Fruit fly (Drosophila melanogaster) whole organism, embryonic: ENCODE results near the gene CG33325.
A peak's percentile ranks its signal among the peaks of the same experiment; 100 is the strongest.

Source experiments
- ATbp ChIP-seq: fragments of 200-800 bp; sonication (Bioruptor generic); optimal IDR thresholded peaks from 2 replicates; lab custom pipeline; 2017; ENCODE audit warnings: missing biosample characterization, mild to moderate bottlenecking, missing genetic modification characterization, missing genetic modification reagents
- Aef1 ChIP-seq: fragments of 200-800 bp; sonication (Bioruptor generic); IDR thresholded peaks from 3 replicates; pipeline ENCODE4 v1.3.6; 2022; ENCODE audit warnings: missing biosample characterization, missing genetic modification characterization
- B-H2 ChIP-seq: fragments of 200-800 bp; sonication (Bioruptor generic); optimal IDR thresholded peaks from 2 replicates; lab custom pipeline; 2018; ENCODE audit warnings: missing biosample characterization, mild to moderate bottlenecking, missing genetic modification characterization
- CG1024 ChIP-seq: fragments of 200-800 bp; sonication (Bioruptor generic); IDR thresholded peaks from 2 replicates; pipeline ENCODE4 v1.3.6; 2022; ENCODE audit warnings: missing biosample characterization, missing genetic modification characterization
- CG10959 ChIP-seq: fragments of 200-800 bp; sonication (Bioruptor generic); IDR thresholded peaks from 2 replicates; pipeline ENCODE4 v1.3.6; 2022; ENCODE audit warnings: missing biosample characterization, missing genetic modification characterization
- CG11247 ChIP-seq: fragments of 200-800 bp; sonication (Bioruptor generic); IDR thresholded peaks from 2 replicates; pipeline ENCODE4 v1.3.6; 2022; ENCODE audit warnings: missing biosample characterization, missing genetic modification characterization
- CG11398 ChIP-seq: fragments of 200-800 bp; sonication (Bioruptor generic); optimal IDR thresholded peaks from 2 replicates; lab custom pipeline; 2016; ENCODE audit warnings: missing biosample characterization, missing genetic modification characterization
- CG11695 ChIP-seq: fragments of 200-800 bp; sonication (Bioruptor generic); IDR thresholded peaks from 3 replicates; pipeline ENCODE4 v1.3.6; 2022; ENCODE audit warnings: missing biosample characterization, missing genetic modification characterization
- CG12104 ChIP-seq: fragments of 200-800 bp; sonication (Bioruptor generic); optimal IDR thresholded peaks from 3 replicates; lab custom pipeline; 2016; ENCODE audit warnings: missing biosample characterization, missing genetic modification characterization
- CG1233 ChIP-seq: fragments of 200-800 bp; sonication (Bioruptor generic); optimal IDR thresholded peaks from 4 replicates; lab custom pipeline; 2018; ENCODE audit warnings: missing biosample characterization, mild to moderate bottlenecking, missing genetic modification characterization
- CG12744 ChIP-seq: fragments of 200-800 bp; sonication (Bioruptor generic); optimal IDR thresholded peaks from 2 replicates; lab custom pipeline; 2016; ENCODE audit warnings: missing biosample characterization, missing genetic modification characterization
- CG14050 ChIP-seq: fragments of 200-800 bp; sonication (Bioruptor generic); IDR thresholded peaks from 3 replicates; pipeline ENCODE4 v1.3.6; 2022; ENCODE audit warnings: missing biosample characterization, missing genetic modification characterization
- CG15011 ChIP-seq: fragments of 200-800 bp; sonication (Bioruptor generic); optimal IDR thresholded peaks from 3 replicates; lab custom pipeline; 2018; ENCODE audit warnings: missing biosample characterization, mild to moderate bottlenecking, missing genetic modification characterization
- CG1529 ChIP-seq: fragments of 200-800 bp; sonication (Bioruptor generic); optimal IDR thresholded peaks from 3 replicates; lab custom pipeline; 2018; ENCODE audit warnings: missing biosample characterization, missing genetic modification characterization
- CG16815 ChIP-seq: fragments of 200-800 bp; sonication (Bioruptor generic); optimal IDR thresholded peaks from 3 replicates; lab custom pipeline; 2017; ENCODE audit warnings: missing biosample characterization, mild to moderate bottlenecking, missing genetic modification characterization
- CG17612 ChIP-seq: fragments of 200-800 bp; sonication (Bioruptor generic); IDR thresholded peaks from 2 replicates; pipeline ENCODE4 v1.3.6; 2022; ENCODE audit warnings: missing biosample characterization, missing genetic modification characterization
- CG17829 ChIP-seq: fragments of 200-800 bp; optimal IDR thresholded peaks from 2 replicates; lab custom pipeline; 2019; ENCODE audit warnings: missing biosample characterization, mild to moderate bottlenecking, missing genetic modification characterization, moderate library complexity
- CG18619 ChIP-seq: fragments of 200-800 bp; sonication (Bioruptor generic); optimal IDR thresholded peaks from 3 replicates; lab custom pipeline; 2017; ENCODE audit warnings: missing biosample characterization, mild to moderate bottlenecking, missing genetic modification characterization
- CG2116 ChIP-seq: fragments of 200-800 bp; sonication (Bioruptor generic); optimal IDR thresholded peaks from 3 replicates; lab custom pipeline; 2018; ENCODE audit warnings: missing biosample characterization, mild to moderate bottlenecking, missing genetic modification characterization
- CG2202 ChIP-seq: fragments of 200-800 bp; sonication (Bioruptor generic); optimal IDR thresholded peaks from 2 replicates; lab custom pipeline; 2018; ENCODE audit warnings: missing biosample characterization, mild to moderate bottlenecking, missing genetic modification characterization
- CG2712 ChIP-seq: fragments of 200-800 bp; optimal IDR thresholded peaks from 3 replicates; lab custom pipeline; 2019; ENCODE audit warnings: missing biosample characterization, mild to moderate bottlenecking, missing genetic modification characterization, moderate library complexity
- CG3726 ChIP-seq: fragments of 200-800 bp; sonication (Bioruptor generic); IDR thresholded peaks from 3 replicates; pipeline ENCODE4, ENCODE4 v1.3.6; 2022; ENCODE audit warnings: missing biosample characterization, missing genetic modification characterization
- CG4707 ChIP-seq: fragments of 200-800 bp; sonication (Bioruptor generic); optimal IDR thresholded peaks from 2 replicates; lab custom pipeline; 2018; ENCODE audit warnings: missing biosample characterization, mild to moderate bottlenecking, missing genetic modification characterization, moderate library complexity
- CG4854 ChIP-seq: fragments of 200-800 bp; sonication (Bioruptor generic); optimal IDR thresholded peaks from 2 replicates; lab custom pipeline; 2016; ENCODE audit warnings: missing biosample characterization, missing genetic modification characterization, inconsistent platforms
- CG6683 ChIP-seq: fragments of 200-800 bp; sonication (Bioruptor generic); optimal IDR thresholded peaks from 2 replicates; lab custom pipeline; 2017; ENCODE audit warnings: missing biosample characterization, mild to moderate bottlenecking, missing genetic modification characterization, missing genetic modification reagents
- CG6791 ChIP-seq: fragments of 200-800 bp; sonication (Bioruptor generic); IDR thresholded peaks from 3 replicates; pipeline ENCODE4 v1.3.6; 2022; ENCODE audit warnings: missing biosample characterization, missing genetic modification characterization; ENCODE audit not compliant: partially characterized antibody
- CG7928 ChIP-seq: fragments of 200-800 bp; sonication (Bioruptor generic); optimal IDR thresholded peaks from 2 replicates; lab custom pipeline; 2017; ENCODE audit warnings: missing biosample characterization, mild to moderate bottlenecking, missing genetic modification characterization
- CG8478 ChIP-seq: fragments of >200 bp; optimal IDR thresholded peaks from 2 replicates; lab custom pipeline; 2018
- CG8765 ChIP-seq: fragments of 200-800 bp; sonication (Bioruptor generic); IDR thresholded peaks from 2 replicates; pipeline ENCODE4 v1.3.6; 2022; ENCODE audit warnings: missing biosample characterization, missing genetic modification characterization
- D ChIP-seq, 2 experiments: fragments of 200-800 bp in 1 of 2; fragments of >200 bp in 1 of 2; sonication (Bioruptor generic) in 1 of 2; optimal IDR thresholded peaks; 2 replicates in 1 of 2; 3 replicates in 1 of 2; lab custom pipeline; 2017; ENCODE audit warnings: mild to moderate bottlenecking in 1 of 2, missing biosample characterization in 1 of 2, missing genetic modification characterization in 1 of 2, missing genetic modification reagents in 1 of 2
- Mad ChIP-seq: fragments of 200-800 bp; sonication (Bioruptor generic); optimal IDR thresholded peaks from 2 replicates; lab custom pipeline; 2016; ENCODE audit warnings: missing biosample characterization, missing genetic modification characterization
- NfI ChIP-seq: fragments of 200-800 bp; sonication (Bioruptor generic); optimal IDR thresholded peaks from 3 replicates; lab custom pipeline; 2018; ENCODE audit warnings: missing biosample characterization, mild to moderate bottlenecking, missing genetic modification characterization, moderate library complexity
- Side ChIP-seq: fragments of 200-800 bp; sonication (Bioruptor generic); optimal IDR thresholded peaks from 2 replicates; lab custom pipeline; 2016; ENCODE audit warnings: missing biosample characterization, missing genetic modification characterization
- ab ChIP-seq: fragments of 200-800 bp; sonication (Bioruptor generic); optimal IDR thresholded peaks from 2 replicates; lab custom pipeline; 2016; ENCODE audit warnings: missing biosample characterization, missing genetic modification characterization
- ac ChIP-seq: fragments of 200-800 bp; sonication (Bioruptor generic); optimal IDR thresholded peaks from 3 replicates; lab custom pipeline; 2017; ENCODE audit warnings: missing biosample characterization, mild to moderate bottlenecking, missing genetic modification characterization
- chinmo ChIP-seq: fragments of 200-800 bp; sonication (Bioruptor generic); IDR thresholded peaks from 4 replicates; pipeline ENCODE4 v1.3.6; 2022; ENCODE audit warnings: missing biosample characterization, missing genetic modification characterization; ENCODE audit not compliant: partially characterized antibody
- croc ChIP-seq: fragments of 200-800 bp; sonication (Bioruptor generic); conservative IDR thresholded peaks from 3 replicates; pipeline ENCODE4 v1.3.6; 2022; ENCODE audit warnings: missing biosample characterization, missing genetic modification characterization
- danr ChIP-seq: fragments of 200-800 bp; sonication (Bioruptor generic); IDR thresholded peaks from 2 replicates; pipeline ENCODE4 v1.3.6; 2022; ENCODE audit warnings: missing biosample characterization, missing genetic modification characterization
- esg ChIP-seq: fragments of 200-800 bp; sonication (Bioruptor generic); conservative IDR thresholded peaks from 2 replicates; pipeline ENCODE4 v1.3.6; 2022; ENCODE audit warnings: missing biosample characterization, missing genetic modification characterization
- fd102C ChIP-seq: fragments of 200-800 bp; sonication (Bioruptor generic); optimal IDR thresholded peaks from 2 replicates; lab custom pipeline; 2018; ENCODE audit warnings: missing biosample characterization, mild to moderate bottlenecking, missing genetic modification characterization, moderate library complexity
- fu2 ChIP-seq: fragments of 200-800 bp; sonication (Bioruptor generic); optimal IDR thresholded peaks from 2 replicates; lab custom pipeline; 2016; ENCODE audit warnings: missing biosample characterization, missing genetic modification characterization
- gfzf ChIP-seq: fragments of 200-800 bp; sonication (Bioruptor generic); optimal IDR thresholded peaks from 2 replicates; lab custom pipeline; 2016; ENCODE audit warnings: missing biosample characterization, mild to moderate bottlenecking, missing genetic modification characterization, moderate library complexity
- lilli ChIP-seq: fragments of 200-800 bp; sonication (Bioruptor generic); optimal IDR thresholded peaks from 3 replicates; lab custom pipeline; 2016; ENCODE audit warnings: missing biosample characterization, missing genetic modification characterization
- pho ChIP-seq: fragments of 200-800 bp; sonication (Bioruptor generic); optimal IDR thresholded peaks from 2 replicates; lab custom pipeline; 2016; ENCODE audit warnings: missing biosample characterization, missing genetic modification characterization
- pzg ChIP-seq: fragments of 200-800 bp; sonication (Bioruptor generic); optimal IDR thresholded peaks from 3 replicates; lab custom pipeline; 2018; ENCODE audit warnings: missing biosample characterization, mild to moderate bottlenecking, missing genetic modification characterization, moderate library complexity
- sqz ChIP-seq: fragments of 200-800 bp; sonication (Bioruptor generic); optimal IDR thresholded peaks from 3 replicates; lab custom pipeline; 2018; ENCODE audit warnings: missing biosample characterization, mild to moderate bottlenecking, missing genetic modification characterization
- ttk ChIP-seq: fragments of 200-800 bp; sonication (Bioruptor generic); IDR thresholded peaks from 2 replicates; pipeline ENCODE4 v2.1.2; 2022; ENCODE audit warnings: missing biosample characterization, missing genetic modification characterization
- twi ChIP-seq: fragments of 200-800 bp; optimal IDR thresholded peaks from 2 replicates; lab custom pipeline; 2019; ENCODE audit warnings: missing biosample characterization, mild to moderate bottlenecking, missing genetic modification characterization, moderate library complexity
- zen2 ChIP-seq: fragments of 200-800 bp; sonication (Bioruptor generic); IDR thresholded peaks from 3 replicates; pipeline ENCODE4 v1.3.6; 2022; ENCODE audit warnings: missing biosample characterization, missing genetic modification characterization; ENCODE audit not compliant: partially characterized antibody

The CG33325 gene

DNA sequence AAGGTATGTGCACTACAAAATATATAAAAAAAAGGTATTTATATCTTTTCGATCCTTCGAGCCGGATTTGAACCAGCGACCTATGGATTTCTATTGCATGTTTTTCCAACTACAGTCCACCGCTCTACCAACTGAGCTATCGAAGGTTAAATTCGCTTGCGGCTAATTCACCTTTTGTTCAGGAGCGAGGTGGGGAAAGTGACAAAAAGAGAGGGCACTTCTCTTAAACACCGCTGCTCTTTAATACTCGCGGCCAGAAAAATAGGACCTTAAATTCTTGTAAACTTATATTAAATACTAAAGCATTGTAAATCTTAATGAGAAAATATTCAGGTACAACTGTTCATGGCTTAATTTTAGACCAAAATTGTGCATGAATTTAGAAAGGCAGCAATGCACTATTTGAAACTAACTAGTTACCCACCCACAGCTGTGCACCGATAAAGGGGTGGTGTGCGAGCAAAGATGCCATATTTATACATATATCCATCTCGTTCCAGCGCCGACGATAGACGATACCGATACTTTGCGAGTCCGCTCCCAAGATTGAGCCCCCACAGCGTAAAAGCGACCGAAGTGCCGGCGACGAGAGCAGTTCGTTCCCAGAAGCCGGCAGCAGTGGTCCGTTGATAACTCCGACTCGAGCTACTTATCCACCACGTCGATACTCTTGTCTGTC is 10.7 kb downstream of the CG33325 start (continued):
- peak; percentile 66 for TF ChIP-seq pzg (GFP tag; lab: Kevin White, UChicago)
- peak; percentile 94 for TF ChIP-seq fu2 (GFP tag; lab: Kevin White, UChicago)
- peak; percentile 99 for TF ChIP-seq ATbp (GFP tag; lab: Kevin White, UChicago)
- TF ChIP-seq CG10959 = peak; percentile 94
- no peak for TF ChIP-seq D (optimal IDR thresholded peaks at IDR 0.05; lab: Kevin White, UChicago)
- TF ChIP-seq D (GFP tag; optimal IDR thresholded peaks at IDR 0.05; lab: Kevin White, UChicago) = peak; percentile 97
- peak; percentile 97 for TF ChIP-seq NfI
- TF ChIP-seq CG2116 (GFP tag; lab: Kevin White, UChicago) = peak; percentile 91
- TF ChIP-seq Side (GFP tag; lab: Kevin White, UChicago) = peak; percentile 98
- TF ChIP-seq Aef1 (GFP tag; lab: Robert Waterston, UW) = peak; percentile 91
- TF ChIP-seq CG1024 = peak; percentile 93
- peak; percentile 90 for TF ChIP-seq CG8765 (GFP tag; lab: Robert Waterston, UW)
- 0 out of 4 replicates have a peak, but pooled peaks have one; percentile 77 for TF ChIP-seq chinmo (GFP tag; lab: Robert Waterston, UW)
- TF ChIP-seq B-H2 = peak; percentile 97
- peak; percentile 97 for TF ChIP-seq CG6683 (GFP tag; lab: Kevin White, UChicago)
- peak; percentile 81 for TF ChIP-seq CG7928 (GFP tag; lab: Kevin White, UChicago)
- peak; percentile 97 for TF ChIP-seq ttk (GFP tag; lab: Robert Waterston, UW)
- TF ChIP-seq CG12744 = peak; percentile 97
- peak; percentile 96 for TF ChIP-seq CG4854
- TF ChIP-seq croc = peak; percentile 90
- peak; percentile 96 for TF ChIP-seq CG16815
- peak; percentile 97 for TF ChIP-seq CG1529 (GFP tag; lab: Kevin White, UChicago)
- peak; percentile 98 for TF ChIP-seq CG11695 (GFP tag; lab: Robert Waterston, UW)
- TF ChIP-seq CG18619 = peak; percentile 97
- peak; percentile 92 for TF ChIP-seq esg (GFP tag; lab: Robert Waterston, UW)
- peak; percentile 96 for TF ChIP-seq CG12104 (GFP tag; lab: Kevin White, UChicago)
- no peak for TF ChIP-seq CG8478 (lab: Kevin White, UChicago)
- TF ChIP-seq CG3726 (GFP tag; lab: Robert Waterston, UW) = peak; percentile 93
- TF ChIP-seq twi (tag; lab: Kevin White, UChicago) = peak; percentile 91
- TF ChIP-seq danr = peak; percentile 89
- peak; percentile 32 for TF ChIP-seq gfzf (GFP tag; lab: Kevin White, UChicago)
- peak; percentile 93 for TF ChIP-seq CG11247 (GFP tag; lab: Robert Waterston, UW)
- TF ChIP-seq lilli (GFP tag; lab: Kevin White, UChicago) = peak; percentile 99
- peak; percentile 99 for TF ChIP-seq CG2712 (tag; lab: Kevin White, UChicago)
- peak; percentile 97 for TF ChIP-seq CG14050 (GFP tag; lab: Robert Waterston, UW)
- peak; percentile 95 for TF ChIP-seq sqz (GFP tag; lab: Kevin White, UChicago)
- peak; percentile 99 for TF ChIP-seq CG17829 (tag; lab: Kevin White, UChicago)
- peak; percentile 97 for TF ChIP-seq pho (GFP tag; lab: Kevin White, UChicago)
- TF ChIP-seq CG4707 = peak; percentile 95
- TF ChIP-seq fd102C (GFP tag; lab: Kevin White, UChicago) = peak; percentile 89
- TF ChIP-seq Mad (GFP tag; lab: Kevin White, UChicago) = peak; percentile 96
- TF ChIP-seq zen2 = peak; percentile 53; the same call in 2 of the 3 replicates
- TF ChIP-seq CG15011 (GFP tag; lab: Kevin White, UChicago) = peak; percentile 98
- TF ChIP-seq CG11398 (GFP tag; lab: Kevin White, UChicago) = peak; percentile 96
- peak; percentile 98 for TF ChIP-seq CG2202
- TF ChIP-seq CG17612 (GFP tag; lab: Robert Waterston, UW) = peak; percentile 90
- TF ChIP-seq ab (GFP tag; lab: Kevin White, UChicago) = peak; percentile 91
- peak; percentile 95 for TF ChIP-seq ac
- peak; percentile 97 for TF ChIP-seq CG1233
- TF ChIP-seq CG6791 (GFP tag; lab: Robert Waterston, UW) = peak; percentile 92
